Worm (Caenorhabditis elegans): ENCODE data around the gene best-2.
A peak's percentile ranks its signal among the peaks of the same experiment; 100 is the strongest.

The best-2 gene

ce11 chrIV:13080185-13080584, 32.7 kb downstream of the best-2 start (continued):
- TF ChIP-seq nhr-19 (GFP tag; conservative IDR thresholded peaks at IDR 0.05) (peak; percentile 40; the same call in 1 of the 2 replicates), skn-1 (tag; optimal IDR thresholded peaks at IDR 0.05) (peak; percentile 28), unc-86 (tag; optimal IDR thresholded peaks at IDR 0.05) (no peak), zip-4 (GFP tag; optimal IDR thresholded peaks at IDR 0.05) (no peak), ceh-88 (GFP tag; IDR thresholded peaks at IDR 0.05) (no peak), Y116A8C.19 (tag; optimal IDR thresholded peaks at IDR 0.05; ENCODE audit: borderline replicate concordance) (no peak), ztf-11 (tag; optimal IDR thresholded peaks at IDR 0.05) (no peak), grh-1 (GFP tag; IDR thresholded peaks at IDR 0.05) (0 out of 2 replicates have a peak, but pooled peaks have one; percentile 7), lin-13 (GFP tag; optimal IDR thresholded peaks at IDR 0.05) (no peak), mdl-1 (tag; optimal IDR thresholded peaks at IDR 0.05) (no peak), nhr-77 (tag; optimal IDR thresholded peaks at IDR 0.05) (no peak)

DNA sequence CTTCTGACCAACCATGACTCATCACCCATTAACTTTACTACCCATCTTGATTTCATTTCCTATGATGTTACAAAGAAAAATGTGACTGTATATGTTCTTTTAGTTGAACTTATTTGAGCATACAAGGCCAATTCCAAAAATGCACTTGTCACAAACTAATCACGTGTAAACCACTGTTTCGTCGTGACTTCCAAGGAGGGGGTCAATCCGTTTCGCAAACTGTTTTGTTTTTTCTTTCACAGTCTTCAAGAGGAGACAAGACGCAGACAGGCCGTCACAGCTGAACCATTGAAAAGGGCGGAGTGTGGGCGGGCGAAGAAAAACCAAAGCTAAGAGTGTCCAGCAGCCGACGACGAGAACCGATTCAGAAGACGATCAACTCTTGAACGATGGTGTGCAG, 33.8 kb downstream of the best-2 start, which contains the start of gene C39E9.8:
Gene C39E9.8 (plus strand): TSS at position 328 of the 400 bp plus-strand sequence.
- no peak for TF ChIP-seq isw-1 (GFP tag; IDR thresholded peaks at IDR 0.05)
- no peak for TF ChIP-seq egl-13 (tag; optimal IDR thresholded peaks at IDR 0.05)
- peak; percentile 70 for TF ChIP-seq lin-14 (GFP tag; optimal IDR thresholded peaks at IDR 0.05)
- TF ChIP-seq fos-1 (tag; optimal IDR thresholded peaks at IDR 0.05) = no peak
- no peak for TF ChIP-seq hlh-4 (tag; optimal IDR thresholded peaks at IDR 0.05)
- no peak for TF ChIP-seq fkh-4 (tag; optimal IDR thresholded peaks at IDR 0.05; ENCODE audit: borderline replicate concordance)
- no peak for TF ChIP-seq pax-3 (tag; optimal IDR thresholded peaks at IDR 0.05)
- TF ChIP-seq nhr-76 (tag; optimal IDR thresholded peaks at IDR 0.05) = no peak
- no peak for TF ChIP-seq tbx-2 (tag; optimal IDR thresholded peaks at IDR 0.05)
- TF ChIP-seq irx-1 (tag; optimal IDR thresholded peaks at IDR 0.05) = no peak
- peak; percentile 24 for TF ChIP-seq jun-1 (tag; optimal IDR thresholded peaks at IDR 0.05)
- TF ChIP-seq nhr-85 (tag) = peak; percentile 89
- no peak for TF ChIP-seq zip-4 (GFP tag; optimal IDR thresholded peaks at IDR 0.05)
- peak; percentile 43 for TF ChIP-seq nhr-90 (tag; optimal IDR thresholded peaks at IDR 0.05; ENCODE audit: poor library complexity)
- TF ChIP-seq pqm-1 (tag; optimal IDR thresholded peaks at IDR 0.05) = no peak
- TF ChIP-seq C34B4.2 (tag; optimal IDR thresholded peaks at IDR 0.05) = no peak
- TF ChIP-seq efl-1 (optimal IDR thresholded peaks at IDR 0.05) = no peak
- no peak for TF ChIP-seq efl-1 (GFP tag; optimal IDR thresholded peaks at IDR 0.05 in 1 of 2)
- TF ChIP-seq nhr-71 (tag; optimal IDR thresholded peaks at IDR 0.05) = peak; percentile 62
- TF ChIP-seq vab-15 (tag; optimal IDR thresholded peaks at IDR 0.05) = no peak
- no peak for TF ChIP-seq ceh-8 (GFP tag; optimal IDR thresholded peaks at IDR 0.05)
- TF ChIP-seq lin-13 (GFP tag; optimal IDR thresholded peaks at IDR 0.05) = no peak
- TF ChIP-seq blmp-1 (tag; optimal IDR thresholded peaks at IDR 0.05) = peak; percentile 5
- no peak for TF ChIP-seq ztf-4 (tag; optimal IDR thresholded peaks at IDR 0.05)
- TF ChIP-seq nhr-19 (GFP tag; conservative IDR thresholded peaks at IDR 0.05) = peak; percentile 35
- TF ChIP-seq mef-2 (tag; optimal IDR thresholded peaks at IDR 0.05) = no peak
- no peak for TF ChIP-seq hpl-2 (GFP tag; optimal IDR thresholded peaks at IDR 0.05)
- no peak for TF ChIP-seq unc-86 (tag; optimal IDR thresholded peaks at IDR 0.05)
- TF ChIP-seq F16B12.6 (tag; optimal IDR thresholded peaks at IDR 0.05) = no peak
- TF ChIP-seq unc-130 (tag; optimal IDR thresholded peaks at IDR 0.05) = no peak
- no peak for TF ChIP-seq ztf-11 (tag; optimal IDR thresholded peaks at IDR 0.05)
- TF ChIP-seq grh-1 (GFP tag; IDR thresholded peaks at IDR 0.05) = peak; percentile 23; the same call in 1 of the 2 replicates
- no peak for TF ChIP-seq nhr-237 (tag; optimal IDR thresholded peaks at IDR 0.05)
- no peak for TF ChIP-seq ceh-82 (tag; optimal IDR thresholded peaks at IDR 0.05)
- TF ChIP-seq alr-1 (tag; optimal IDR thresholded peaks at IDR 0.05; ENCODE audit: borderline replicate concordance) = no peak
- peak; percentile 25 for TF ChIP-seq snu-23 (GFP tag; optimal IDR thresholded peaks at IDR 0.05)
- TF ChIP-seq lin-35 (GFP tag; optimal IDR thresholded peaks at IDR 0.05) = peak in 1 of 2 experiments; percentile 63
- TF ChIP-seq mep-1 (tag; optimal IDR thresholded peaks at IDR 0.05) = no peak
- no peak for TF ChIP-seq dsc-1 (tag; optimal IDR thresholded peaks at IDR 0.05)
- TF ChIP-seq lin-15B (tag; optimal IDR thresholded peaks at IDR 0.05) = no peak
- peak in 1 of 6 experiments; percentile 43 for TF ChIP-seq elt-3 (tag; optimal IDR thresholded peaks at IDR 0.05)
- TF ChIP-seq C04F5.9 (tag; optimal IDR thresholded peaks at IDR 0.05) = no peak
- no peak for TF ChIP-seq nhr-47 (tag; optimal IDR thresholded peaks at IDR 0.05)
- TF ChIP-seq dpl-1 (GFP tag; optimal IDR thresholded peaks at IDR 0.05) = no peak
- TF ChIP-seq unc-30 (tag; optimal IDR thresholded peaks at IDR 0.05) = no peak
- no peak for TF ChIP-seq skn-1 (tag; optimal IDR thresholded peaks at IDR 0.05)
- no peak for TF ChIP-seq ama-1 (optimal IDR thresholded peaks at IDR 0.05)

Data from whole organism, L1 larva.